Worm (Caenorhabditis elegans): Measurements from ENCODE around the gene ptr-24.

Gene ptr-24

ce11 chrX:13353530-13353929, 15.7 kb downstream of the ptr-24 start (continued):
- TF ChIP-seq unc-55 (GFP tag; optimal IDR thresholded peaks at IDR 0.05): no peak
- TF ChIP-seq nhr-6 (tag; optimal IDR thresholded peaks at IDR 0.05): peak; percentile 77
- peak; percentile 41 for TF ChIP-seq C34F6.9 (tag; optimal IDR thresholded peaks at IDR 0.05)
- no peak for TF ChIP-seq nhr-10 (tag; optimal IDR thresholded peaks at IDR 0.05)
- peak; percentile 86 for TF ChIP-seq crh-2 (tag; optimal IDR thresholded peaks at IDR 0.05)
- TF ChIP-seq ama-1 (optimal IDR thresholded peaks at IDR 0.05): no peak
- TF ChIP-seq ztf-11 (tag; optimal IDR thresholded peaks at IDR 0.05): no peak
- no peak for TF ChIP-seq lin-39 (tag; optimal IDR thresholded peaks at IDR 0.05)
- no peak for TF ChIP-seq alr-1 (tag; optimal IDR thresholded peaks at IDR 0.05)
- TF ChIP-seq ZK546.5 (tag; optimal IDR thresholded peaks at IDR 0.05): no peak

ce11 chrX:13354672-13355407, 17.0 kb downstream of the ptr-24 start:
- peak; percentile 97 for TF ChIP-seq blmp-1 (tag; optimal IDR thresholded peaks at IDR 0.05; ENCODE audit: insufficient read depth)
- TF ChIP-seq alr-1 (tag; optimal IDR thresholded peaks at IDR 0.05): no peak
- TF ChIP-seq fos-1 (tag; optimal IDR thresholded peaks at IDR 0.05): peak; percentile 59
- TF ChIP-seq nhr-10 (tag; optimal IDR thresholded peaks at IDR 0.05): no peak
- TF ChIP-seq nhr-25 (tag; optimal IDR thresholded peaks at IDR 0.05): peak; percentile 73
- peak in 1 of 2 experiments; percentile 11 for TF ChIP-seq mdl-1 (tag; optimal IDR thresholded peaks at IDR 0.05)
- peak; percentile 95 for TF ChIP-seq nhr-129 (tag; optimal IDR thresholded peaks at IDR 0.05)
- TF ChIP-seq nhr-237 (tag; optimal IDR thresholded peaks at IDR 0.05): no peak
- no peak for TF ChIP-seq lin-39 (tag; optimal IDR thresholded peaks at IDR 0.05)
- TF ChIP-seq ceh-82 (tag; optimal IDR thresholded peaks at IDR 0.05): no peak
- TF ChIP-seq snpc-4 (tag; optimal IDR thresholded peaks at IDR 0.05): no peak
- TF ChIP-seq peb-1 (tag; optimal IDR thresholded peaks at IDR 0.05): no peak
- peak; percentile 38 for TF ChIP-seq nhr-6 (tag; optimal IDR thresholded peaks at IDR 0.05)
- no peak for TF ChIP-seq elt-1 (tag; optimal IDR thresholded peaks at IDR 0.05)
- TF ChIP-seq crh-2 (tag; optimal IDR thresholded peaks at IDR 0.05): peak; percentile 4
- no peak for TF ChIP-seq ztf-11 (tag; optimal IDR thresholded peaks at IDR 0.05)
- TF ChIP-seq mbf-1 (tag; optimal IDR thresholded peaks at IDR 0.05): no peak
- TF ChIP-seq ZK546.5 (tag; optimal IDR thresholded peaks at IDR 0.05): no peak
- no peak for TF ChIP-seq ztf-1 (GFP tag; conservative IDR thresholded peaks at IDR 0.05)
- no peak for TF ChIP-seq skn-1 (tag; optimal IDR thresholded peaks at IDR 0.05)
- peak; percentile 24 for TF ChIP-seq egl-27 (tag; optimal IDR thresholded peaks at IDR 0.05)
- TF ChIP-seq sma-3 (GFP tag; optimal IDR thresholded peaks at IDR 0.05): peak; percentile 16
- TF ChIP-seq lsy-2 (tag; optimal IDR thresholded peaks at IDR 0.05): peak in 1 of 2 experiments; percentile 34
- TF ChIP-seq aly-2 (tag; optimal IDR thresholded peaks at IDR 0.05): no peak
- no peak for TF ChIP-seq nhr-11 (tag; optimal IDR thresholded peaks at IDR 0.05)
- TF ChIP-seq C34F6.9 (tag; optimal IDR thresholded peaks at IDR 0.05): no peak
- no peak for TF ChIP-seq ztf-4 (tag; optimal IDR thresholded peaks at IDR 0.05)
- TF ChIP-seq elt-3 (tag; optimal IDR thresholded peaks at IDR 0.05): no peak
- no peak for TF ChIP-seq nhr-12 (tag; optimal IDR thresholded peaks at IDR 0.05)
- TF ChIP-seq nhr-77 (tag; optimal IDR thresholded peaks at IDR 0.05): no peak
- no peak for TF ChIP-seq nhr-23 (tag; optimal IDR thresholded peaks at IDR 0.05)
- no peak for TF ChIP-seq gmeb-1 (tag; optimal IDR thresholded peaks at IDR 0.05)
- TF ChIP-seq lin-13 (GFP tag; optimal IDR thresholded peaks at IDR 0.05): no peak
- peak; percentile 45 for TF ChIP-seq Y55F3AM.14 (GFP tag; optimal IDR thresholded peaks at IDR 0.05)
- TF ChIP-seq unc-55 (GFP tag; optimal IDR thresholded peaks at IDR 0.05): no peak
- no peak for TF ChIP-seq lin-11 (tag; optimal IDR thresholded peaks at IDR 0.05)
- no peak for TF ChIP-seq ama-1 (optimal IDR thresholded peaks at IDR 0.05)
- no peak for TF ChIP-seq mab-5 (tag; optimal IDR thresholded peaks at IDR 0.05)
- no peak for TF ChIP-seq ceh-16 (tag; optimal IDR thresholded peaks at IDR 0.05)
- TF ChIP-seq sem-4 (tag; optimal IDR thresholded peaks at IDR 0.05): peak; percentile 5
- TF ChIP-seq F13H6.1 (tag; optimal IDR thresholded peaks at IDR 0.05): peak; percentile 78
- TF ChIP-seq dmd-4 (tag; optimal IDR thresholded peaks at IDR 0.05): no peak
- no peak for TF ChIP-seq unc-62 (GFP tag; optimal IDR thresholded peaks at IDR 0.05)
- no peak for TF ChIP-seq zag-1 (tag; optimal IDR thresholded peaks at IDR 0.05)
- no peak for TF ChIP-seq unc-39 (tag; optimal IDR thresholded peaks at IDR 0.05)
- peak; percentile 91 for TF ChIP-seq sma-9 (GFP tag; optimal IDR thresholded peaks at IDR 0.05)
- no peak for TF ChIP-seq sma-9 (tag; optimal IDR thresholded peaks at IDR 0.05)
- TF ChIP-seq R02D3.7 (tag; optimal IDR thresholded peaks at IDR 0.05): no peak
- peak; percentile 84 for TF ChIP-seq nhr-21 (tag; optimal IDR thresholded peaks at IDR 0.05)
